Fruit fly (Drosophila melanogaster) whole organism: ENCODE data around the gene CG17549.

ENCODE experiments used
- CG8478 ChIP-seq: fragments of >200 bp; optimal IDR thresholded peaks from 2 replicates; lab custom pipeline; 2018; ENCODE audit warnings: inconsistent platforms
- Dll ChIP-seq: fragments of >200 bp; optimal IDR thresholded peaks from 2 replicates; lab custom pipeline; 2017
- EcR ChIP-seq, 2 experiments: fragments of >200 bp; optimal IDR thresholded peaks; 2 replicates each; lab custom pipeline; 2017; ENCODE audit warnings: missing biosample characterization in 2 of 2, missing genetic modification characterization in 2 of 2, missing genetic modification reagents in 2 of 2
- pan ChIP-seq: fragments of >200 bp; optimal IDR thresholded peaks from 2 replicates; lab custom pipeline; 2017
- psq ChIP-seq: fragments of >200 bp; optimal IDR thresholded peaks from 2 replicates; lab custom pipeline; 2017
- usp ChIP-seq: fragments of >200 bp; optimal IDR thresholded peaks from 2 replicates; lab custom pipeline; 2017; ENCODE audit warnings: missing biosample characterization, missing genetic modification characterization, mixed read lengths

The CG17549 gene

dm6 chr2L:19423467-19424122, 33.7 kb upstream of the CG17549 start, which contains the start of the genes Alp12 and CG13085:
Gene Alp12 (plus strand): TSS chr2L:19424050.
Gene CG13085 (plus strand): TSS chr2L:19424050.
- TF ChIP-seq CG8478 (lab: Kevin White, UChicago) (no peak), pan (lab: Kevin White, UChicago) (no peak), psq (lab: Kevin White, UChicago) (no peak), usp (no peak)

dm6 chr2L:19422642-19423041, 32.8 kb upstream of the CG17549 start:
- no peak for TF ChIP-seq Dll (lab: Kevin White, UChicago)
- TF ChIP-seq usp = no peak
- no peak for TF ChIP-seq psq (lab: Kevin White, UChicago)
- TF ChIP-seq EcR (GFP tag; optimal IDR thresholded peaks at IDR 0.05; lab: Kevin White, UChicago) = no peak
- no peak for TF ChIP-seq CG8478 (lab: Kevin White, UChicago)
- no peak for TF ChIP-seq pan (lab: Kevin White, UChicago)

dm6 chr2L:19421573-19421972, 31.7 kb upstream of the CG17549 start:
- TF ChIP-seq EcR (GFP tag; optimal IDR thresholded peaks at IDR 0.05; lab: Kevin White, UChicago) (no peak), usp (no peak), CG8478 (lab: Kevin White, UChicago) (no peak), psq (lab: Kevin White, UChicago) (no peak), pan (lab: Kevin White, UChicago) (no peak), Dll (lab: Kevin White, UChicago) (no peak)

DNA sequence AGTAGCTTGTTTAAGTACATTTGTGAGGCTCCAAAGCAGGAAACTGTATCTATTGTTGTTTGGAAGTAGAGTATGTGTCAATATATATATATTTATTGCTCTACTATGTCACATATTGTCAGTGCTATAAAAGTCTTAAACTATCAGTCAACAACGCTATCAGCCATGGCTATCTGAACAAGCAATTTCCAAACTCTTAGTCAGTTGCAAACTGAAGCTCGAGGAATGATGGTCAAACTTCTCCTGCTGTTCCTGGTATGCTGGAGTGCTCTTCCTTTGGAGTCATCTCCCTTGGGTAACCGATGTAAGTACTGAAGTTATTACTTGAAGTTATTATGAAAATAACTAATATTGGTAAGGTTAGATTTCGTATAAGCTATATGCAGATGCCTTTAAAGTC, 29.0 kb upstream of the CG17549 start, which contains the start of gene lectin-37Db:
lectin-37Db (plus strand) TSS at position 204 of the 400 bp plus-strand sequence.
- TF ChIP-seq psq (lab: Kevin White, UChicago) = no peak
- TF ChIP-seq pan (lab: Kevin White, UChicago) = no peak

- TF ChIP-seq CG8478 (lab: Kevin White, UChicago) = no peak
- TF ChIP-seq usp = no peak
- no peak for TF ChIP-seq psq (lab: Kevin White, UChicago)
- no peak for TF ChIP-seq EcR (GFP tag; optimal IDR thresholded peaks at IDR 0.05; lab: Kevin White, UChicago)
- TF ChIP-seq Dll (lab: Kevin White, UChicago) = no peak
- TF ChIP-seq pan (lab: Kevin White, UChicago) = no peak
These were observed 28.1 kb upstream of the CG17549 start, which contains the start of gene lectin-37Da for dm6 chr2L:19418017-19418416. Gene lectin-37Da (plus strand): TSS chr2L:19418317.

dm6 chr2L:19416602-19417497, 27.0 kb upstream of the CG17549 start, which contains the start of gene Lectin-galC1:
Gene Lectin-galC1 (plus strand): TSS chr2L:19417447.
- TF ChIP-seq Dll (lab: Kevin White, UChicago) (no peak), psq (lab: Kevin White, UChicago) (no peak), usp (no peak), pan (lab: Kevin White, UChicago) (no peak), EcR (GFP tag; optimal IDR thresholded peaks at IDR 0.05; lab: Kevin White, UChicago) (no peak), CG8478 (lab: Kevin White, UChicago) (no peak)

DNA sequence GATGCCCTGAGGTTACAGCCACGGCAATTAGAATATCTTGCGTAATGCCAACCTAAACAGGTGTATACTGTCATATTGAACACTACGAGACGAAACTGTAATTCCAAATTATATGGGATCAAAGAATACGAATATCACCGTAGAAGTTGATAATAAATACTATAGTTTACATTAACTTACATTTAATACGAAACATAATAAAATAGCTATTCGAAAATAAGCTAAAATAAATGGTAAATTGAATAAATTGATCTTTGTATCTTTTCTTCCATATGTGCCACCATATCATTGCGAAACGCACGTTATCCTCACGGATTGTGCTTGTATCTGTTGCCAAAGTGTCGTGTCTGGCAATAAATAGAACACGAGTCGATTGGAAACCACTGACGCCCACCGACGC, 26.0 kb upstream of the CG17549 start:
- TF ChIP-seq psq (lab: Kevin White, UChicago) (no peak), pan (lab: Kevin White, UChicago) (no peak), usp (no peak), Dll (lab: Kevin White, UChicago) (no peak), EcR (GFP tag; optimal IDR thresholded peaks at IDR 0.05; lab: Kevin White, UChicago) (no peak), CG8478 (lab: Kevin White, UChicago) (no peak)

DNA sequence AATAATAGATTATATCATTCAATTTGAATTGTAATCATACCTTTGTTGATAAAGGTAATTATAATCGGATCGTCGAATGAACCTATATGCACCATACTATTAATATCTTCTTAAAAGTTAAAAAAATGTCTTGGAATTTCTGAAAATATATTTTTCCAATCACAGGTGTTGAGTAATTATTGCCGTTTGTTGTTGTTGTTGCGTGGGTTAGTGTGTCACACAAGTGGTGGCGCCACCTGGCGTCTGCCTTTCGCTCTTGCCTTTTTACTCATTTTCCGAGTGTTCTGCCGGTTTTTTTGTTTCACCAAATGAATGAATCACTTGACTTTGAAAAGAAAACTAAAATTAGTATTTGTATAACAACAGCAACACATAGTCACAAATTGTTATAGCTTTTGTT, 25.3 kb upstream of the CG17549 start:
- TF ChIP-seq Dll (lab: Kevin White, UChicago) (no peak), psq (lab: Kevin White, UChicago) (no peak), pan (lab: Kevin White, UChicago) (no peak)

DNA sequence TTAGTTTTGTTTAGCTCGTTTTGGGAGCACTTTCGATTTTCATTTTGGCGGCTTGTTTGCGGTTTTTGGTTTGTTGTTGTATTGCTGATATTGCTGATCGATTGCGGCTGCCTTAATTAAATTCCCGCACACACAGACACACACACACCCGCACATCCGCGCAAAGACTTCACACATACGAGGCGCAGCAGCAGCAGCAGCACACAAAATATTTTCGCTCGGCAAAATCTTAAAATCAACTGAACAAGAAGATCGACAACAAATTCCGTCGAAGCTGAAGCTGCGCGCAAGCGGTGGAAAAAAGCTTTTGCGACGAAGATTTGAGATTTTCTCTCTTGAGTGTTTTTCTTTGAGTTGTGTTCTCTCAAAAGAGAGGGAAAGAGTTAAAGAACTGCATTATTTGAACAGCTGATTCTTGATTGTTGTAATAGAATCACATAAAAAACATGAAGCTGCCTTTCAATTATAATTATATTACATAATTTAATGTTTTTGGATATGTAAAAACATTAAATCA, 24.4 kb upstream of the CG17549 start:
- TF ChIP-seq CG8478 (lab: Kevin White, UChicago) (no peak), psq (lab: Kevin White, UChicago) (no peak), Dll (lab: Kevin White, UChicago) (no peak), EcR (GFP tag; optimal IDR thresholded peaks at IDR 0.05; lab: Kevin White, UChicago) (no peak), usp (no peak), pan (lab: Kevin White, UChicago) (no peak)

- TF ChIP-seq usp = no peak
- no peak for TF ChIP-seq CG8478 (lab: Kevin White, UChicago)
- TF ChIP-seq psq (lab: Kevin White, UChicago) = no peak
- TF ChIP-seq pan (lab: Kevin White, UChicago) = no peak
These were observed 23.4 kb upstream of the CG17549 start for dm6 chr2L:19413118-19413893.

DNA sequence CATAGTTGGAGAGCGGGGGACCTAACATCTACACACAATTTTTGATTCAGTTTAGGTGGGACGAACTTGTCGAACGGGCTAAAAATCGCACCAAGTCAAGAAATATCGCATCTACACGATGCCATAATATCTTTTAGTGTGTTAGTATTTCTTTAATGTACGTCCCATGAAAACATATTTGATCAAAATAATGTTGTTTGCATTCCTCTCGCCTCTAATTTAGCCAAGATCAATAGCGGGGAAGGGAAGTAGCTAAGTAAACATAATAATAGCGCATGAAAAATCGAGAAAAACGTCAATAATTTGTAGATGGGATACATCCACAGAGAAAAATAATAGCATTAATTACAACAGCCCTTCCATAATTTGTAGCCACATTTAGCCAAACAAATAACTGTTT, 22.1 kb upstream of the CG17549 start:
- no peak for TF ChIP-seq psq (lab: Kevin White, UChicago)
- TF ChIP-seq EcR (GFP tag; optimal IDR thresholded peaks at IDR 0.05; lab: Kevin White, UChicago) = no peak
- TF ChIP-seq usp = no peak
- no peak for TF ChIP-seq CG8478 (lab: Kevin White, UChicago)
- TF ChIP-seq pan (lab: Kevin White, UChicago) = no peak
- no peak for TF ChIP-seq Dll (lab: Kevin White, UChicago)
